Fruit fly (Drosophila melanogaster): ENCODE measurements around the gene CG42367.

DNA sequence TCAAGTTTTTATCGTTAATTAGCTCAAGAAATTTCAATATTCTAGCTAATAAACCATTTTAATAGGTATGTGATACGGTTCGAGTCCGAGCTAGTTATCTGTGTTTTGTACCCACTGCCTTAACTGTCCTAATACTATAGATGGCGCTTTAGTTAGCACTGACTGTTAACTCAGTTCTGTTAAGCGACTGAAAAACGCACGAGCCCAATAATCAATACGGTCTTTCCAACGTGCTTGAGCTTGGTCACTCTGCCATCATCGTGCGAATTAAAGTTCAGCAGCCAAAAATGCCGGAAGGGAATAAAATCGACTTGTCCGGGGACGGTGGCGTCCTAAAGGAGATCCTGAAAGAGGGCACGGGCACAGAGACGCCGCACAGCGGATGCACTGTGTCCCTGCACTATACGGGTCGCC is 42.5 kb upstream of the CG42367 start, which contains the start of gene Fkbp59:
- TF ChIP-seq lola (GFP tag; optimal IDR thresholded peaks at IDR 0.05) (no peak), usp (GFP tag; optimal IDR thresholded peaks at IDR 0.05) (no peak), HLH106 (tag; optimal IDR thresholded peaks at IDR 0.05) (no peak), sage (GFP tag; optimal IDR thresholded peaks at IDR 0.05) (no peak)

Data from whole organism, wandering third instar larva.